Worm (Caenorhabditis elegans) whole organism, mixed stage, embryonic: Measurements from ENCODE around the gene C53D6.6.

ENCODE experiments used
- ham-2 ChIP-seq: fragments of 200-800 bp; sonication (Bioruptor generic); optimal IDR thresholded peaks from 2 replicates; lab custom pipeline; 2018; ENCODE audit warnings: mild to moderate bottlenecking, missing genetic modification characterization, missing compliant biosample characterization
- pha-4 ChIP-seq: fragments of 150-350 bp; optimal IDR thresholded peaks from 2 replicates; lab custom pipeline; 2018; ENCODE audit warnings: missing biosample characterization, missing genetic modification reagents, missing genetic modification characterization

ce11 chrIV:9032550-9032949 lies at the start of gene C53D6.6:
- TF ChIP-seq ham-2 (GFP tag; lab: Kevin White, UChicago) (no peak), pha-4 (tag; lab: Kevin White, UChicago) (peak; percentile 56)
